Fruit fly (Drosophila melanogaster): ENCODE data around the gene aln.

The aln gene

dm6 chr3L:1019876-1020275 lies 26.1 kb downstream of the aln start:
- TF ChIP-seq CG17801 (GFP tag; optimal IDR thresholded peaks at IDR 0.05; ENCODE audit: partially characterized antibody): no peak

dm6 chr3L:1021642-1022041 lies 27.9 kb downstream of the aln start:
- TF ChIP-seq CG17801 (GFP tag; optimal IDR thresholded peaks at IDR 0.05; ENCODE audit: partially characterized antibody): no peak

dm6 chr3L:1022206-1022605 lies 28.4 kb downstream of the aln start:
- TF ChIP-seq CG17801 (GFP tag; optimal IDR thresholded peaks at IDR 0.05; ENCODE audit: partially characterized antibody): no peak

- no peak for TF ChIP-seq CG17801 (GFP tag; optimal IDR thresholded peaks at IDR 0.05; ENCODE audit: partially characterized antibody)
These were observed 29.0 kb downstream of the aln start for dm6 chr3L:1022783-1023182.

- no peak for TF ChIP-seq CG17801 (GFP tag; optimal IDR thresholded peaks at IDR 0.05; ENCODE audit: partially characterized antibody)
These were observed 29.9 kb downstream of the aln start for dm6 chr3L:1023728-1024127.

dm6 chr3L:1029610-1030284 lies 36.0 kb downstream of the aln start:
- no peak for TF ChIP-seq CG17801 (GFP tag; optimal IDR thresholded peaks at IDR 0.05; ENCODE audit: partially characterized antibody)

- no peak for TF ChIP-seq CG17801 (GFP tag; optimal IDR thresholded peaks at IDR 0.05; ENCODE audit: partially characterized antibody)
These were observed 37.2 kb downstream of the aln start for dm6 chr3L:1030908-1031545.

- TF ChIP-seq CG17801 (GFP tag; optimal IDR thresholded peaks at IDR 0.05; ENCODE audit: partially characterized antibody): no peak
These were observed 37.9 kb downstream of the aln start for dm6 chr3L:1031716-1032115.

dm6 chr3L:1032569-1032968 lies 38.8 kb downstream of the aln start:
- TF ChIP-seq CG17801 (GFP tag; optimal IDR thresholded peaks at IDR 0.05; ENCODE audit: partially characterized antibody): peak; percentile 86

dm6 chr3L:1033688-1034087 lies 39.9 kb downstream of the aln start:
- TF ChIP-seq CG17801 (GFP tag; optimal IDR thresholded peaks at IDR 0.05; ENCODE audit: partially characterized antibody): no peak

dm6 chr3L:1034190-1034886 lies 40.6 kb downstream of the aln start, which contains the start of the genes CG9205 and trio:
CG9205 (plus strand) TSS chr3L:1034697.
trio (minus strand) TSS chr3L:1034875.
- no peak for TF ChIP-seq CG17801 (GFP tag; optimal IDR thresholded peaks at IDR 0.05; ENCODE audit: partially characterized antibody)

dm6 chr3L:1034887-1035260 lies 41.1 kb downstream of the aln start:
- TF ChIP-seq CG17801 (GFP tag; optimal IDR thresholded peaks at IDR 0.05; ENCODE audit: partially characterized antibody): peak; percentile 20

- no peak for TF ChIP-seq CG17801 (GFP tag; optimal IDR thresholded peaks at IDR 0.05; ENCODE audit: partially characterized antibody)
These were observed 47.6 kb downstream of the aln start for dm6 chr3L:1041410-1041809.

dm6 chr3L:1043530-1043929 lies 49.7 kb downstream of the aln start:
- no peak for TF ChIP-seq CG17801 (GFP tag; optimal IDR thresholded peaks at IDR 0.05; ENCODE audit: partially characterized antibody)
